Fruit fly (Drosophila melanogaster) whole organism, embryonic: ENCODE results near the gene CG31019.

Experiments
- Asciz ChIP-seq: fragments of 200-800 bp; sonication (Bioruptor generic); optimal IDR thresholded peaks from 2 replicates; lab custom pipeline; 2017; ENCODE audit warnings: missing biosample characterization, mild to moderate bottlenecking, missing genetic modification characterization, missing genetic modification reagents
- Bdp1 ChIP-seq: fragments of 200-800 bp; sonication (Bioruptor generic); optimal IDR thresholded peaks from 3 replicates; lab custom pipeline; 2016; ENCODE audit warnings: missing biosample characterization, missing genetic modification characterization
- Blimp-1 ChIP-seq: fragments of 200-800 bp; sonication (Bioruptor generic); optimal IDR thresholded peaks from 3 replicates; lab custom pipeline; 2018; ENCODE audit warnings: missing biosample characterization, missing genetic modification characterization, mild to moderate bottlenecking, moderate library complexity, missing genetic modification reagents
- CG10209 ChIP-seq: fragments of 200-800 bp; sonication (Bioruptor generic); optimal IDR thresholded peaks from 3 replicates; lab custom pipeline; 2017; ENCODE audit warnings: missing biosample characterization, mild to moderate bottlenecking, missing genetic modification characterization, missing genetic modification reagents
- CG10366 ChIP-seq: fragments of 200-800 bp; sonication (Bioruptor generic); IDR thresholded peaks from 2 replicates; pipeline ENCODE4 v1.3.6; 2022; ENCODE audit warnings: missing biosample characterization, missing genetic modification characterization
- CG10979 ChIP-seq: fragments of 200-800 bp; sonication (Bioruptor generic); optimal IDR thresholded peaks from 2 replicates; lab custom pipeline; 2018; ENCODE audit warnings: missing biosample characterization, mild to moderate bottlenecking, missing genetic modification characterization, moderate library complexity
- CG11456 ChIP-seq: fragments of 200-800 bp; sonication (Bioruptor generic); IDR thresholded peaks from 3 replicates; pipeline ENCODE4 v1.3.6; 2022; ENCODE audit warnings: missing biosample characterization, missing genetic modification characterization
- CG13123 ChIP-seq: fragments of 200-800 bp; sonication (Bioruptor generic); optimal IDR thresholded peaks from 2 replicates; lab custom pipeline; 2016; ENCODE audit warnings: missing biosample characterization, missing genetic modification characterization
- CG17802 ChIP-seq: fragments of 200-800 bp; sonication (Bioruptor generic); optimal IDR thresholded peaks from 2 replicates; lab custom pipeline; 2018; ENCODE audit warnings: missing biosample characterization, mild to moderate bottlenecking, missing genetic modification characterization, moderate library complexity
- CG18476 ChIP-seq: fragments of 200-800 bp; sonication (Bioruptor generic); optimal IDR thresholded peaks from 2 replicates; lab custom pipeline; 2016; ENCODE audit warnings: missing biosample characterization, mild to moderate bottlenecking, missing genetic modification characterization
- CG2202 ChIP-seq: fragments of 200-800 bp; sonication (Bioruptor generic); optimal IDR thresholded peaks from 2 replicates; lab custom pipeline; 2018; ENCODE audit warnings: missing biosample characterization, mild to moderate bottlenecking, missing genetic modification characterization
- CG30020 ChIP-seq: fragments of 200-800 bp; optimal IDR thresholded peaks from 2 replicates; lab custom pipeline; 2019; ENCODE audit warnings: missing biosample characterization, mild to moderate bottlenecking, missing genetic modification characterization, moderate library complexity
- CG32767 ChIP-seq: fragments of 200-800 bp; sonication (Bioruptor generic); IDR thresholded peaks from 2 replicates; pipeline ENCODE4 v1.3.6; 2022; ENCODE audit warnings: missing biosample characterization, missing genetic modification characterization
- CG34376 ChIP-seq: fragments of 200-800 bp; sonication (Bioruptor generic); optimal IDR thresholded peaks from 2 replicates; lab custom pipeline; 2018; ENCODE audit warnings: missing biosample characterization, mild to moderate bottlenecking, missing genetic modification characterization
- CG3838 ChIP-seq: fragments of 200-800 bp; sonication (Bioruptor generic); optimal IDR thresholded peaks from 3 replicates; lab custom pipeline; 2016; ENCODE audit warnings: missing biosample characterization, missing genetic modification characterization
- CG4282 ChIP-seq: fragments of 200-800 bp; sonication (Bioruptor generic); optimal IDR thresholded peaks from 2 replicates; lab custom pipeline; 2016; ENCODE audit warnings: missing biosample characterization, missing genetic modification characterization
- CG4404 ChIP-seq: fragments of 200-800 bp; sonication (Bioruptor generic); IDR thresholded peaks from 2 replicates; pipeline ENCODE4 v1.3.6; 2022; ENCODE audit warnings: missing biosample characterization, missing genetic modification characterization
- CG5245 ChIP-seq: fragments of 200-800 bp; sonication (Bioruptor generic); optimal IDR thresholded peaks from 3 replicates; lab custom pipeline; 2016; ENCODE audit warnings: missing biosample characterization, missing genetic modification characterization
- CG9817 ChIP-seq: fragments of 200-800 bp; sonication (Bioruptor generic); optimal IDR thresholded peaks from 2 replicates; lab custom pipeline; 2018; ENCODE audit warnings: missing biosample characterization, mild to moderate bottlenecking, missing genetic modification characterization, moderate library complexity
- CG9932 ChIP-seq: fragments of 200-800 bp; sonication (Bioruptor generic); IDR thresholded peaks from 2 replicates; pipeline ENCODE4 v1.3.6; 2022; ENCODE audit warnings: missing biosample characterization, missing genetic modification characterization
- Dek ChIP-seq: fragments of 200-800 bp; sonication (Bioruptor generic); optimal IDR thresholded peaks from 3 replicates; lab custom pipeline; 2019; ENCODE audit warnings: missing biosample characterization, mild to moderate bottlenecking, missing genetic modification characterization, moderate library complexity
- Eip74EF ChIP-seq, 2 experiments: fragments of 200-800 bp in 1 of 2; fragments of >200 bp in 1 of 2; sonication (Bioruptor generic) in 1 of 2; optimal IDR thresholded peaks; 2 replicates each; lab custom pipeline; 2017 to 2019; ENCODE audit warnings: missing biosample characterization in 2 of 2, missing genetic modification characterization in 2 of 2, mild to moderate bottlenecking in 1 of 2, moderate library complexity in 1 of 2
- HLHmδ ChIP-seq: fragments of 200-800 bp; sonication (Bioruptor generic); optimal IDR thresholded peaks from 2 replicates; lab custom pipeline; 2018; ENCODE audit warnings: missing biosample characterization, mild to moderate bottlenecking, missing genetic modification characterization, moderate library complexity
- Lpt ChIP-seq: fragments of >200 bp; optimal IDR thresholded peaks from 2 replicates; lab custom pipeline; 2018; ENCODE audit warnings: missing biosample characterization, missing genetic modification characterization
- Med ChIP-seq: fragments of 200-800 bp; sonication (Bioruptor generic); peaks from one replicate; lab custom pipeline; 2016; ENCODE audit warnings: missing biosample characterization, missing genetic modification characterization, mild to moderate bottlenecking, inconsistent platforms, moderate library complexity
- Mrtf ChIP-seq: fragments of 200-800 bp; sonication (Bioruptor generic); IDR thresholded peaks from 3 replicates; pipeline ENCODE4 v1.3.6; 2022; ENCODE audit warnings: missing biosample characterization, missing genetic modification characterization
- Poxn ChIP-seq: fragments of 200-800 bp; sonication (Bioruptor generic); IDR thresholded peaks from 2 replicates; pipeline ENCODE4 v1.3.6; 2022; ENCODE audit warnings: missing biosample characterization, missing genetic modification characterization
- Rx ChIP-seq: fragments of 200-800 bp; sonication (Bioruptor generic); IDR thresholded peaks from 2 replicates; pipeline ENCODE4 v1.3.6; 2022; ENCODE audit warnings: missing biosample characterization, missing genetic modification characterization
- Ssrp ChIP-seq: fragments of 200-800 bp; sonication (Bioruptor generic); optimal IDR thresholded peaks from 2 replicates; lab custom pipeline; 2018; ENCODE audit warnings: missing biosample characterization, mild to moderate bottlenecking, missing genetic modification characterization, moderate library complexity
- Usf ChIP-seq: fragments of 200-800 bp; sonication (Bioruptor generic); optimal IDR thresholded peaks from 2 replicates; lab custom pipeline; 2017; ENCODE audit warnings: missing genotype, missing biosample characterization, missing genetic modification characterization
- ac ChIP-seq: fragments of 200-800 bp; sonication (Bioruptor generic); optimal IDR thresholded peaks from 3 replicates; lab custom pipeline; 2017; ENCODE audit warnings: missing biosample characterization, mild to moderate bottlenecking, missing genetic modification characterization
- crp ChIP-seq, 2 experiments: fragments of 200-800 bp; sonication (Bioruptor generic); optimal IDR thresholded peaks; 2 replicates in 1 of 2; 3 replicates in 1 of 2; lab custom pipeline; 2017; ENCODE audit warnings: missing biosample characterization in 2 of 2, missing genetic modification characterization in 2 of 2, mild to moderate bottlenecking in 1 of 2, moderate library complexity in 1 of 2
- cwo ChIP-seq: fragments of 200-800 bp; sonication (Bioruptor generic); optimal IDR thresholded peaks from 3 replicates; lab custom pipeline; 2017; ENCODE audit warnings: missing biosample characterization, missing genetic modification characterization, mild to moderate bottlenecking, moderate library complexity, missing genetic modification reagents
- da ChIP-seq: fragments of 200-800 bp; sonication (Bioruptor generic); optimal IDR thresholded peaks from 2 replicates; lab custom pipeline; 2016; ENCODE audit warnings: missing biosample characterization, missing genetic modification characterization
- fru ChIP-seq: fragments of >200 bp; optimal IDR thresholded peaks from 2 replicates; lab custom pipeline; 2017
- gce ChIP-seq: fragments of 200-800 bp; sonication (Bioruptor generic); IDR thresholded peaks from 3 replicates; pipeline ENCODE4 v1.3.6; 2022; ENCODE audit warnings: missing biosample characterization, missing genetic modification characterization
- gcm2 ChIP-seq: fragments of 200-800 bp; sonication (Bioruptor generic); optimal IDR thresholded peaks from 2 replicates; lab custom pipeline; 2016; ENCODE audit warnings: missing biosample characterization, missing genetic modification characterization
- jumu ChIP-seq: fragments of 200-800 bp; sonication (Bioruptor generic); optimal IDR thresholded peaks from 3 replicates; lab custom pipeline; 2016; ENCODE audit warnings: missing biosample characterization, missing genetic modification characterization
- ken ChIP-seq: fragments of 200-800 bp; sonication (Bioruptor generic); IDR thresholded peaks from 3 replicates; pipeline ENCODE4 v1.3.6; 2022; ENCODE audit warnings: missing biosample characterization, missing genetic modification characterization
- knrl ChIP-seq: fragments of 200-800 bp; sonication (Bioruptor generic); IDR thresholded peaks from 3 replicates; pipeline ENCODE4 v1.3.6; 2022; ENCODE audit warnings: missing biosample characterization, missing genetic modification characterization; ENCODE audit not compliant: partially characterized antibody
- nau ChIP-seq: fragments of 200-800 bp; sonication (Bioruptor generic); optimal IDR thresholded peaks from 3 replicates; lab custom pipeline; 2017; ENCODE audit warnings: missing biosample characterization, mild to moderate bottlenecking, missing genetic modification characterization, missing genetic modification reagents
- pb ChIP-seq: fragments of 200-800 bp; sonication (Bioruptor generic); optimal IDR thresholded peaks from 3 replicates; lab custom pipeline; 2016; ENCODE audit warnings: missing biosample characterization, missing genetic modification characterization
- pros ChIP-seq: fragments of 200-800 bp; sonication (Bioruptor generic); optimal IDR thresholded peaks from 3 replicates; lab custom pipeline; 2019; ENCODE audit warnings: missing biosample characterization, mild to moderate bottlenecking, missing genetic modification characterization, moderate library complexity
- row ChIP-seq: fragments of 200-800 bp; sonication (Bioruptor generic); IDR thresholded peaks from 3 replicates; pipeline ENCODE4 v1.3.6; 2022; ENCODE audit warnings: missing biosample characterization, missing genetic modification characterization
- run ChIP-seq: fragments of 200-800 bp; sonication (Bioruptor generic); optimal IDR thresholded peaks from 3 replicates; lab custom pipeline; 2018; ENCODE audit warnings: missing biosample characterization, mild to moderate bottlenecking, missing genetic modification characterization
- sc ChIP-seq, 3 experiments: fragments of >200 bp in 2 of 3; fragments of 200-800 bp in 1 of 3; sonication (Bioruptor generic) in 1 of 3; optimal IDR thresholded peaks; 2 replicates in 2 of 3; 3 replicates in 1 of 3; lab custom pipeline; 2017; ENCODE audit warnings: mild to moderate bottlenecking in 1 of 3, missing biosample characterization in 1 of 3, missing genetic modification characterization in 1 of 3, missing genetic modification reagents in 1 of 3
- sob ChIP-seq: fragments of 200-800 bp; sonication (Bioruptor generic); IDR thresholded peaks from 2 replicates; pipeline ENCODE4 v1.3.6; 2022; ENCODE audit warnings: missing biosample characterization, missing genetic modification characterization
- sqz ChIP-seq: fragments of 200-800 bp; sonication (Bioruptor generic); optimal IDR thresholded peaks from 3 replicates; lab custom pipeline; 2018; ENCODE audit warnings: missing biosample characterization, mild to moderate bottlenecking, missing genetic modification characterization
- wor ChIP-seq: fragments of 200-800 bp; sonication (Bioruptor generic); IDR thresholded peaks from 2 replicates; pipeline ENCODE4 v1.3.6; 2022; ENCODE audit warnings: missing biosample characterization, missing genetic modification characterization

Gene CG31019

DNA sequence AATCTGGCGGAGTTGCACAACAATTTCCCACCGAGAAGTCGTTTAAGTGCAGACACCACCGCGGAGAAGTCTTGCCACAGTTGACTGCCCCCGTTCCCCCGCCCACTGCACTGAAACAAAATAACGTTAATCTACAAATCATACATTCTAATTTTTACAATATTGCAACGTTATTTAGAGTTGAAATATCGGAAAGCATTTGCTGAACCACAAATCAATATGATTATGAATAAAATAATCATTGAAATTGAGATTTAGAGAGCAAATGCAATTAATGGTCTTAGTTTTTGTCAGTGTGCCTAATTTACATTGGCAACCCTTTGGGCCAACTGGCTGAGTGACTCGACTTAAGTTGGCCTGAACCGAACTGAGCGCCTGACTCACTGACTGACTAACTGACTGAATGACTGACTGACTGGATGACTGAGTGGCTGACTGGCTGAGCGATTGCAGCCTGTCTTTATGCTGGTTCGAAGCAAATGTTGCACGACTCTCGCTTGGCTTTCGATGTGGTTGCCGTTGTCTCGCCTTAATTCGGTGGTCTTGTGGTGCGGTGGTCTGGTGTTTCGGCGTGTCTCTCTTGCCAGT, 26.2 kb upstream of the CG31019 start (continued):
- peak; percentile 59 for TF ChIP-seq CG17802
- TF ChIP-seq run: peak; percentile 64
- peak; percentile 62; the same call in 1 of the 3 replicates for TF ChIP-seq ken (GFP tag; lab: Robert Waterston, UW)
- TF ChIP-seq Eip74EF (GFP tag; optimal IDR thresholded peaks at IDR 0.05; lab: Kevin White, UChicago): peak in 1 of 2 experiments; percentile 69
- no peak for TF ChIP-seq HLHmδ (GFP tag; lab: Kevin White, UChicago)
- no peak for TF ChIP-seq CG34376 (GFP tag; lab: Kevin White, UChicago)
- TF ChIP-seq ac (GFP tag; lab: Kevin White, UChicago): no peak
- TF ChIP-seq sqz (GFP tag; lab: Kevin White, UChicago): no peak
- TF ChIP-seq wor (GFP tag; lab: Robert Waterston, UW): peak; percentile 70
- TF ChIP-seq da (GFP tag; lab: Kevin White, UChicago): no peak
- TF ChIP-seq Rx (GFP tag; lab: Robert Waterston, UW): peak; percentile 62
- TF ChIP-seq Usf (GFP tag; lab: Kevin White, UChicago): no peak
- TF ChIP-seq sc (optimal IDR thresholded peaks at IDR 0.05; lab: Kevin White, UChicago): no peak
- peak; percentile 68 for TF ChIP-seq sc (GFP tag; optimal IDR thresholded peaks at IDR 0.05; lab: Kevin White, UChicago)
- peak; percentile 84 for TF ChIP-seq Ssrp (tag; lab: Kevin White, UChicago)
- peak; percentile 84 for TF ChIP-seq row (GFP tag; lab: Robert Waterston, UW)
- no peak for TF ChIP-seq fru (lab: Kevin White, UChicago)
- peak; percentile 80 for TF ChIP-seq CG10366 (GFP tag; lab: Robert Waterston, UW)
- peak; percentile 68 for TF ChIP-seq pb (GFP tag; lab: Kevin White, UChicago)
- peak; percentile 85 for TF ChIP-seq Med (GFP tag; lab: Kevin White, UChicago)
- no peak for TF ChIP-seq Dek (tag; lab: Kevin White, UChicago)
- TF ChIP-seq Bdp1 (GFP tag; lab: Kevin White, UChicago): no peak
- TF ChIP-seq CG13123 (GFP tag; lab: Kevin White, UChicago): peak; percentile 56
- TF ChIP-seq Lpt: no peak
- peak; percentile 36 for TF ChIP-seq gcm2 (GFP tag; lab: Kevin White, UChicago)
- TF ChIP-seq CG18476: peak; percentile 56
- peak; percentile 71 for TF ChIP-seq jumu
- TF ChIP-seq crp (GFP tag; optimal IDR thresholded peaks at IDR 0.05; lab: Kevin White, UChicago): peak in 1 of 2 experiments; percentile 19
- TF ChIP-seq Mrtf (GFP tag; lab: Robert Waterston, UW): peak; percentile 74
- peak; percentile 76 for TF ChIP-seq CG32767 (GFP tag; lab: Robert Waterston, UW)
- no peak; the same call in 1 of the 2 replicates for TF ChIP-seq CG4404 (GFP tag; lab: Robert Waterston, UW)
- TF ChIP-seq CG3838: peak; percentile 1
- no peak for TF ChIP-seq cwo
- TF ChIP-seq CG2202 (tag; lab: Kevin White, UChicago): peak; percentile 68
- TF ChIP-seq CG10209 (GFP tag; lab: Kevin White, UChicago): peak; percentile 85
- peak; percentile 73 for TF ChIP-seq CG9817
- peak; percentile 72; the same call in 2 of the 3 replicates for TF ChIP-seq CG11456
- TF ChIP-seq Blimp-1 (GFP tag; lab: Kevin White, UChicago): peak; percentile 89
- TF ChIP-seq Poxn (GFP tag; lab: Robert Waterston, UW): no peak
- TF ChIP-seq nau (GFP tag; lab: Kevin White, UChicago): no peak
- TF ChIP-seq CG30020 (tag; lab: Kevin White, UChicago): no peak
- no peak for TF ChIP-seq CG4282 (GFP tag; lab: Kevin White, UChicago)
- no peak for TF ChIP-seq sob (GFP tag; lab: Robert Waterston, UW)
- no peak for TF ChIP-seq CG9932 (GFP tag; lab: Robert Waterston, UW)
- peak; percentile 74; the same call in 2 of the 3 replicates for TF ChIP-seq gce
- TF ChIP-seq knrl (GFP tag; lab: Robert Waterston, UW): no peak
- peak; percentile 87 for TF ChIP-seq CG10979 (tag; lab: Kevin White, UChicago)
- TF ChIP-seq Asciz: peak; percentile 78
- peak; percentile 76 for TF ChIP-seq pros (GFP tag; lab: Kevin White, UChicago)
- TF ChIP-seq CG5245 (GFP tag; lab: Kevin White, UChicago): peak; percentile 81
